Worm (Caenorhabditis elegans) whole organism, L4 larva: Measurements from ENCODE around the gene str-87.

Experiments used
- D1046.2 ChIP-seq: fragments of 200-800 bp; sonication (Bioruptor generic); IDR thresholded peaks from 2 replicates; pipeline ENCODE4 v1.3.6; 2022; ENCODE audit warnings: missing genetic modification characterization, missing compliant biosample characterization
- F26F4.8 ChIP-seq: fragments of 200-800 bp; sonication (Bioruptor generic); conservative IDR thresholded peaks from 2 replicates; pipeline ENCODE4 v1.3.6; 2022; ENCODE audit warnings: missing genetic modification characterization, missing compliant biosample characterization
- F37D6.2 ChIP-seq: sonication (generic microtip); optimal IDR thresholded peaks from 2 replicates; lab custom pipeline; 2016; ENCODE audit warnings: mild to moderate bottlenecking, missing genetic modification characterization, missing compliant biosample characterization
- T26A8.4 ChIP-seq: fragments of 200-800 bp; sonication (Bioruptor generic); IDR thresholded peaks from 2 replicates; pipeline ENCODE4 v1.3.6; 2022; ENCODE audit warnings: missing genetic modification characterization, missing compliant biosample characterization
- Y105C5A.15 ChIP-seq: fragments of 200-800 bp; sonication (Bioruptor generic); IDR thresholded peaks from 2 replicates; pipeline ENCODE4 v1.3.6; 2022; ENCODE audit warnings: missing genetic modification characterization, missing compliant biosample characterization
- ZK337.2 ChIP-seq: fragments of 200-800 bp; sonication (Bioruptor generic); IDR thresholded peaks from 2 replicates; pipeline ENCODE4 v1.3.6; 2022; ENCODE audit warnings: missing genetic modification reagents, missing genetic modification characterization, missing compliant biosample characterization
- aha-1 ChIP-seq: fragments of 150-350 bp; peaks from one replicate; lab custom pipeline; 2014; ENCODE audit warnings: missing biosample characterization, missing genetic modification characterization
- ama-1 ChIP-seq: fragments of 150-350 bp; optimal IDR thresholded peaks from 2 replicates; lab custom pipeline; 2014; ENCODE audit warnings: inconsistent platforms, mixed read lengths
- ceh-20 ChIP-seq: fragments of 200-800 bp; sonication (Bioruptor generic); IDR thresholded peaks from 2 replicates; pipeline ENCODE4 v1.3.6; 2022; ENCODE audit warnings: missing genetic modification reagents, missing genetic modification characterization, missing compliant biosample characterization
- ceh-62 ChIP-seq: sonication (generic microtip); optimal IDR thresholded peaks from 2 replicates; lab custom pipeline; 2017; ENCODE audit warnings: missing biosample characterization, missing genetic modification characterization
- ctbp-1 ChIP-seq: fragments of 200-800 bp; sonication (Bioruptor generic); IDR thresholded peaks from 2 replicates; pipeline ENCODE4 v1.3.6; 2022; ENCODE audit warnings: missing genetic modification reagents, missing genetic modification characterization, missing compliant biosample characterization
- daf-19 ChIP-seq: fragments of 200-800 bp; sonication (Bioruptor generic); conservative IDR thresholded peaks from 2 replicates; pipeline ENCODE4 v1.3.6; 2022; ENCODE audit warnings: missing genetic modification characterization, missing compliant biosample characterization
- fos-1 ChIP-seq: fragments of 150-350 bp; optimal IDR thresholded peaks from 2 replicates; lab custom pipeline; 2014; ENCODE audit warnings: missing biosample characterization, missing genetic modification characterization
- jun-1 ChIP-seq: fragments of 150-350 bp; optimal IDR thresholded peaks from 2 replicates; lab custom pipeline; 2014; ENCODE audit warnings: missing biosample characterization, missing genetic modification reagents, missing genetic modification characterization
- lim-7 ChIP-seq: fragments of 200-800 bp; sonication (Bioruptor generic); IDR thresholded peaks from 2 replicates; pipeline ENCODE4 v1.3.6; 2022; ENCODE audit warnings: missing genetic modification characterization, missing compliant biosample characterization
- lin-13 ChIP-seq: fragments of 150-350 bp; optimal IDR thresholded peaks from 2 replicates; lab custom pipeline; 2014; ENCODE audit warnings: missing biosample characterization, missing genetic modification reagents, missing genetic modification characterization
- lin-29 ChIP-seq: fragments of 200-800 bp; sonication (Bioruptor generic); IDR thresholded peaks from 2 replicates; pipeline ENCODE4 v1.3.6; 2022; ENCODE audit warnings: missing genetic modification reagents, missing genetic modification characterization, missing compliant biosample characterization
- lsy-2 ChIP-seq, 2 experiments: fragments of 150-350 bp in 1 of 2; sonication (generic microtip) in 1 of 2; optimal IDR thresholded peaks; 2 replicates each; lab custom pipeline; 2014 to 2017; ENCODE audit warnings: missing biosample characterization in 2 of 2, missing genetic modification characterization in 2 of 2
- madf-9 ChIP-seq: fragments of 200-800 bp; sonication (Bioruptor generic); conservative IDR thresholded peaks from 2 replicates; pipeline ENCODE4 v1.3.6; 2022; ENCODE audit warnings: missing genetic modification reagents, missing genetic modification characterization, missing compliant biosample characterization
- mdt-29 ChIP-seq: fragments of 200-800 bp; sonication (Bioruptor generic); IDR thresholded peaks from 2 replicates; pipeline ENCODE4 v1.3.6; 2022; ENCODE audit warnings: missing genetic modification reagents, missing genetic modification characterization, missing compliant biosample characterization
- mep-1 ChIP-seq: fragments of 150-350 bp; sonication (generic microtip); optimal IDR thresholded peaks from 3 replicates; lab custom pipeline; 2014; ENCODE audit warnings: missing biosample characterization, missing genetic modification characterization
- nhr-10 ChIP-seq: fragments of 150-350 bp; optimal IDR thresholded peaks from 2 replicates; lab custom pipeline; 2014; ENCODE audit warnings: missing biosample characterization, missing genetic modification characterization
- nhr-102 ChIP-seq: sonication (generic microtip); optimal IDR thresholded peaks from 2 replicates; lab custom pipeline; 2016; ENCODE audit warnings: mild to moderate bottlenecking, missing genetic modification characterization, moderate library complexity, missing compliant biosample characterization
- nhr-25 ChIP-seq: sonication (generic microtip); optimal IDR thresholded peaks from 2 replicates; lab custom pipeline; 2017; ENCODE audit warnings: missing genetic modification characterization, mild to moderate bottlenecking, missing compliant biosample characterization, antibody characterized with exemption, moderate library complexity, borderline replicate concordance; ENCODE audit not compliant: insufficient read depth
- nhr-76 ChIP-seq: fragments of 150-350 bp; optimal IDR thresholded peaks from 2 replicates; lab custom pipeline; 2014; ENCODE audit warnings: missing biosample characterization, missing genetic modification characterization
- nhr-77 ChIP-seq: fragments of 150-350 bp; optimal IDR thresholded peaks from 2 replicates; lab custom pipeline; 2014; ENCODE audit warnings: missing biosample characterization, missing genetic modification characterization
- rbr-2 ChIP-seq: sonication (generic microtip); optimal IDR thresholded peaks from 2 replicates; lab custom pipeline; 2016; ENCODE audit warnings: missing genotype, missing genetic modification characterization, missing compliant biosample characterization
- sdz-12 ChIP-seq: fragments of 200-800 bp; sonication (Bioruptor generic); optimal IDR thresholded peaks from 2 replicates; lab custom pipeline; 2018; ENCODE audit warnings: mild to moderate bottlenecking, missing genetic modification characterization, missing compliant biosample characterization
- set-16 ChIP-seq: fragments of 200-800 bp; sonication (Bioruptor generic); IDR thresholded peaks from 2 replicates; pipeline ENCODE4 v1.3.6; 2022; ENCODE audit warnings: missing genetic modification reagents, missing genetic modification characterization, missing compliant biosample characterization
- snpc-1.2 ChIP-seq: fragments of 200-800 bp; sonication (Bioruptor generic); IDR thresholded peaks from 2 replicates; pipeline ENCODE4 v1.3.6; 2022; ENCODE audit warnings: missing genetic modification reagents, missing genetic modification characterization, missing compliant biosample characterization
- snpc-4 ChIP-seq: fragments of 150-350 bp; optimal IDR thresholded peaks from 2 replicates; lab custom pipeline; 2014; ENCODE audit warnings: missing biosample characterization, missing genetic modification characterization
- spr-3 ChIP-seq: fragments of 200-800 bp; sonication (Bioruptor generic); optimal IDR thresholded peaks from 2 replicates; lab custom pipeline; 2018; ENCODE audit warnings: mild to moderate bottlenecking, missing genetic modification characterization, missing compliant biosample characterization
- unc-39 ChIP-seq: sonication (generic microtip); optimal IDR thresholded peaks from 2 replicates; lab custom pipeline; 2017; ENCODE audit warnings: missing biosample characterization, missing genetic modification characterization
- unc-62 ChIP-seq, 3 experiments: fragments of 150-350 bp in 1 of 3; sonication (generic microtip); optimal IDR thresholded peaks in 2 of 3; peaks in 1 of 3; 1 replicate in 1 of 3; 2 replicates in 2 of 3; lab custom pipeline; 2014 to 2017; ENCODE audit warnings: missing biosample characterization in 3 of 3, missing genetic modification characterization in 3 of 3, missing genetic modification reagents in 3 of 3, missing genotype in 1 of 3
- zip-11 ChIP-seq: fragments of 200-800 bp; sonication (Bioruptor generic); IDR thresholded peaks from 2 replicates; pipeline ENCODE4 v1.3.6; 2022; ENCODE audit warnings: missing genetic modification characterization, missing compliant biosample characterization

The str-87 gene

ce11 chrV:8988104-8988503, at the start of gene str-87:
str-87 (minus strand) TSS chrV:8988204.
- TF ChIP-seq nhr-10 (tag; lab: Kevin White, UChicago) (no peak), snpc-1.2 (GFP tag; lab: Robert Waterston, UW) (no peak), spr-3 (GFP tag; lab: Kevin White, UChicago) (no peak), zip-11 (GFP tag; lab: Robert Waterston, UW) (no peak), set-16 (no peak), mep-1 (tag; lab: Kevin White, UChicago) (no peak), sdz-12 (no peak), lsy-2 (tag; optimal IDR thresholded peaks at IDR 0.05; lab: Kevin White, UChicago) (no peak)

ce11 chrV:9035685-9036084, 47.7 kb upstream of the str-87 start, which contains the start of gene srsx-34:
srsx-34 (plus strand) TSS chrV:9035985.
- TF ChIP-seq Y105C5A.15 (GFP tag; lab: Robert Waterston, UW) = no peak
- TF ChIP-seq aha-1 (tag; lab: Kevin White, UChicago) = peak; percentile 31
- TF ChIP-seq, all 104 proteins: peak for 1

- TF ChIP-seq ceh-20 (GFP tag; lab: Robert Waterston, UW) = no peak
- peak; percentile 37 for TF ChIP-seq aha-1 (tag; lab: Kevin White, UChicago)
- no peak for TF ChIP-seq snpc-4
Measured at ce11 chrV:9033267-9033666, 45.3 kb upstream of the str-87 start, which contains the start of gene C25E10.4. C25E10.4 (plus strand) TSS chrV:9033567.

ce11 chrV:9030248-9030647, 42.2 kb upstream of the str-87 start, which contains the start of gene C25E10.5:
C25E10.5 (plus strand) TSS chrV:9030548.
- TF ChIP-seq F37D6.2 (tag; lab: Kevin White, UChicago) (no peak), nhr-25 (tag; lab: Kevin White, UChicago) (no peak), daf-19 (GFP tag; lab: Robert Waterston, UW) (no peak), ceh-62 (tag; lab: Kevin White, UChicago) (no peak), F26F4.8 (GFP tag; lab: Robert Waterston, UW) (no peak), nhr-76 (tag; lab: Kevin White, UChicago) (no peak), nhr-102 (no peak), lin-13 (GFP tag; lab: Kevin White, UChicago) (no peak), unc-62 (GFP tag; optimal IDR thresholded peaks at IDR 0.05 in 1 of 2; lab: Kevin White, UChicago) (no peak), unc-62 (tag; optimal IDR thresholded peaks at IDR 0.05; lab: Kevin White, UChicago) (no peak), ama-1 (lab: Kevin White, UChicago) (no peak), T26A8.4 (GFP tag; lab: Robert Waterston, UW) (no peak), lim-7 (no peak), rbr-2 (tag; lab: Kevin White, UChicago) (no peak), mep-1 (tag; lab: Kevin White, UChicago) (no peak), lin-29 (GFP tag; lab: Robert Waterston, UW) (no peak), jun-1 (no peak), spr-3 (GFP tag; lab: Kevin White, UChicago) (no peak), zip-11 (GFP tag; lab: Robert Waterston, UW) (no peak), nhr-77 (no peak), fos-1 (no peak)

DNA sequence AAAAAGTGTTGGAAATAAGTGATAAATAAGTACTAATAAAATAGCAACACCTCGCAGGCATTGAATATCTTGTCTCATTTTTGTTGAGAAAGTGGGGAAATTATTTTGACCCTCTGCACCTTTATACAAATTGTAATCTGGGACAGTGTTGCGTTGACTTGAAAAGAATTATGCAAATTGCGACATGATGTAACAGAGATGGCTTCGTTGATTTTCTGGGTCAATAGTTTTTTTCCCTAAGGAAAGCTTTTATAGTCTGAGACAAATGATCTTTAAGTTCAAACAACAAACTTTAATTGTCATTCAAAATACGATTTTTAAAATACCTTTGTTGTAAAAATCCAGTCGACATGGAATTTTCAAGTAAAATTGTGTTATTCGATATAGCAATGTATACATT, 36.7 kb upstream of the str-87 start, which contains the start of gene bus-1:
bus-1 (minus strand) TSS at position 101 of the 400 bp plus-strand sequence.
- TF ChIP-seq snpc-4 (no peak), unc-62 (GFP tag; optimal IDR thresholded peaks at IDR 0.05 in 1 of 2; lab: Kevin White, UChicago) (peak in 1 of 2 experiments; percentile 58), unc-62 (tag; optimal IDR thresholded peaks at IDR 0.05; lab: Kevin White, UChicago) (no peak)
- TF ChIP-seq, all 104 proteins: peak for 1

ce11 chrV:9022078-9022477, 34.1 kb upstream of the str-87 start, which contains the start of gene oac-41:
oac-41 (minus strand) TSS chrV:9022178.
- TF ChIP-seq lsy-2 (tag; optimal IDR thresholded peaks at IDR 0.05; lab: Kevin White, UChicago) (no peak), mdt-29 (GFP tag; lab: Robert Waterston, UW) (no peak), D1046.2 (GFP tag; lab: Robert Waterston, UW) (no peak), madf-9 (GFP tag; lab: Robert Waterston, UW) (no peak), unc-39 (tag; lab: Kevin White, UChicago) (no peak), ZK337.2 (GFP tag; lab: Robert Waterston, UW) (no peak), set-16 (no peak), ctbp-1 (GFP tag; lab: Robert Waterston, UW) (no peak)
